Worm (Caenorhabditis elegans) whole organism, L1 larva: ENCODE data around the gene clp-2.
A peak's percentile ranks its signal among the peaks of the same experiment; 100 is the strongest.

Experiments
- C16A3.4 ChIP-seq: fragments of 150-350 bp; optimal IDR thresholded peaks from 2 replicates; lab custom pipeline; 2014; ENCODE audit warnings: missing biosample characterization, missing genetic modification characterization
- F16B12.6 ChIP-seq: fragments of 150-350 bp; optimal IDR thresholded peaks from 2 replicates; lab custom pipeline; 2014; ENCODE audit warnings: missing biosample characterization, missing genetic modification characterization
- ama-1 ChIP-seq: fragments of 150-350 bp; optimal IDR thresholded peaks from 2 replicates; lab custom pipeline; 2014
- blmp-1 ChIP-seq: fragments of 150-350 bp; optimal IDR thresholded peaks from 2 replicates; lab custom pipeline; 2014; ENCODE audit warnings: missing biosample characterization, missing genetic modification characterization
- ceh-63 ChIP-seq: fragments of 200-800 bp; sonication (Bioruptor generic); optimal IDR thresholded peaks from 2 replicates; lab custom pipeline; 2018; ENCODE audit warnings: mild to moderate bottlenecking, missing genetic modification characterization, missing compliant biosample characterization
- ceh-8 ChIP-seq: fragments of 200-800 bp; sonication (Bioruptor generic); optimal IDR thresholded peaks from 2 replicates; lab custom pipeline; 2018; ENCODE audit warnings: mild to moderate bottlenecking, missing genetic modification characterization, moderate library complexity, missing compliant biosample characterization
- ces-1 ChIP-seq: fragments of 150-350 bp; optimal IDR thresholded peaks from 2 replicates; lab custom pipeline; 2014; ENCODE audit warnings: missing biosample characterization, missing genetic modification reagents, missing genetic modification characterization
- dpl-1 ChIP-seq, 3 experiments: fragments of 150-350 bp in 2 of 3; sonication (generic microtip) in 1 of 3; optimal IDR thresholded peaks; 2 replicates each; lab custom pipeline; 2014 to 2017; ENCODE audit warnings: missing biosample characterization in 3 of 3, missing genetic modification characterization in 3 of 3, missing genetic modification reagents in 3 of 3
- dsc-1 ChIP-seq: sonication (generic microtip); optimal IDR thresholded peaks from 2 replicates; lab custom pipeline; 2016; ENCODE audit warnings: mild to moderate bottlenecking, missing genetic modification characterization, missing compliant biosample characterization
- efl-1 ChIP-seq, 4 experiments: fragments of 150-350 bp; optimal IDR thresholded peaks in 3 of 4; peaks in 1 of 4; 1 replicate in 1 of 4; 2 replicates in 3 of 4; lab custom pipeline; 2014; ENCODE audit warnings: missing biosample characterization in 2 of 4, missing genetic modification characterization in 2 of 4, missing genetic modification reagents in 2 of 4
- egl-13 ChIP-seq: sonication (generic microtip); optimal IDR thresholded peaks from 2 replicates; lab custom pipeline; 2016; ENCODE audit warnings: missing genotype, missing genetic modification reagents, missing genetic modification characterization, missing compliant biosample characterization
- egl-27 ChIP-seq, 2 experiments: fragments of 150-350 bp in 1 of 2; sonication (generic microtip); optimal IDR thresholded peaks; 3 replicates each; lab custom pipeline; 2017 to 2018; ENCODE audit warnings: missing biosample characterization in 2 of 2, missing genetic modification characterization in 2 of 2, missing genetic modification reagents in 2 of 2
- elt-3 ChIP-seq, 6 experiments: fragments of 150-350 bp in 1 of 6; sonication (generic microtip); optimal IDR thresholded peaks; 2 replicates each; lab custom pipeline; 2017 to 2018; ENCODE audit warnings: missing biosample characterization in 6 of 6, missing genetic modification characterization in 6 of 6, inconsistent platforms in 1 of 6
- fkh-10 ChIP-seq: sonication (generic microtip); optimal IDR thresholded peaks from 2 replicates; lab custom pipeline; 2017; ENCODE audit warnings: missing biosample characterization, missing genetic modification reagents, missing genetic modification characterization
- fkh-4 ChIP-seq: sonication (generic microtip); optimal IDR thresholded peaks from 2 replicates; lab custom pipeline; 2016; ENCODE audit warnings: missing compliant biosample characterization, missing genetic modification characterization, borderline replicate concordance
- fos-1 ChIP-seq: fragments of 150-350 bp; optimal IDR thresholded peaks from 2 replicates; lab custom pipeline; 2014; ENCODE audit warnings: missing biosample characterization, missing genetic modification characterization
- hlh-17 ChIP-seq: fragments of 200-800 bp; sonication (Bioruptor generic); optimal IDR thresholded peaks from 2 replicates; lab custom pipeline; 2018; ENCODE audit warnings: missing genetic modification characterization, mild to moderate bottlenecking, missing compliant biosample characterization, moderate library complexity, borderline replicate concordance
- hlh-4 ChIP-seq: sonication (generic microtip); optimal IDR thresholded peaks from 2 replicates; lab custom pipeline; 2016; ENCODE audit warnings: mild to moderate bottlenecking, missing genetic modification characterization, missing compliant biosample characterization
- hpl-2 ChIP-seq: fragments of 150-350 bp; optimal IDR thresholded peaks from 2 replicates; lab custom pipeline; 2014; ENCODE audit warnings: missing biosample characterization, missing genetic modification reagents, missing genetic modification characterization
- isw-1 ChIP-seq: fragments of 200-800 bp; sonication (Bioruptor generic); IDR thresholded peaks from 2 replicates; pipeline ENCODE4 v1.3.6; 2022; ENCODE audit warnings: missing genetic modification characterization, missing compliant biosample characterization
- jun-1 ChIP-seq: fragments of 150-350 bp; optimal IDR thresholded peaks from 2 replicates; lab custom pipeline; 2014; ENCODE audit warnings: missing biosample characterization, missing genetic modification reagents, missing genetic modification characterization
- lin-14 ChIP-seq: fragments of 200-800 bp; sonication (Bioruptor generic); optimal IDR thresholded peaks from 2 replicates; lab custom pipeline; 2018; ENCODE audit warnings: mild to moderate bottlenecking, missing genetic modification characterization, moderate library complexity, missing compliant biosample characterization
- lin-15B ChIP-seq: fragments of 150-350 bp; sonication (generic microtip); optimal IDR thresholded peaks from 3 replicates; lab custom pipeline; 2014; ENCODE audit warnings: missing biosample characterization, missing genetic modification characterization
- lin-35 ChIP-seq, 2 experiments: fragments of 150-350 bp; optimal IDR thresholded peaks; 2 replicates each; lab custom pipeline; 2014; ENCODE audit warnings: missing biosample characterization in 2 of 2, missing genetic modification characterization in 2 of 2, missing genetic modification reagents in 2 of 2
- lsy-2 ChIP-seq, 2 experiments: fragments of 150-350 bp; optimal IDR thresholded peaks; 2 replicates each; lab custom pipeline; 2014; ENCODE audit warnings: missing biosample characterization in 2 of 2, missing genetic modification characterization in 2 of 2
- mab-9 ChIP-seq: fragments of 200-800 bp; sonication (Bioruptor generic); IDR thresholded peaks from 2 replicates; pipeline ENCODE4 v1.3.6; 2022; ENCODE audit warnings: missing genetic modification reagents, missing genetic modification characterization, missing compliant biosample characterization
- mef-2 ChIP-seq: fragments of 150-350 bp; optimal IDR thresholded peaks from 2 replicates; lab custom pipeline; 2014; ENCODE audit warnings: missing biosample characterization, missing genetic modification characterization
- mep-1 ChIP-seq: fragments of 150-350 bp; optimal IDR thresholded peaks from 2 replicates; lab custom pipeline; 2014; ENCODE audit warnings: missing biosample characterization, missing genetic modification characterization
- nhr-20 ChIP-seq: sonication (generic microtip); optimal IDR thresholded peaks from 2 replicates; lab custom pipeline; 2016; ENCODE audit warnings: mild to moderate bottlenecking, missing genetic modification characterization, missing compliant biosample characterization
- nhr-237 ChIP-seq: fragments of 150-350 bp; optimal IDR thresholded peaks from 2 replicates; lab custom pipeline; 2014; ENCODE audit warnings: missing biosample characterization, missing genetic modification characterization
- nhr-28 ChIP-seq: fragments of 150-350 bp; optimal IDR thresholded peaks from 2 replicates; lab custom pipeline; 2014; ENCODE audit warnings: missing biosample characterization, missing genetic modification characterization
- nhr-47 ChIP-seq: sonication (generic microtip); optimal IDR thresholded peaks from 2 replicates; lab custom pipeline; 2016; ENCODE audit warnings: mild to moderate bottlenecking, missing genetic modification characterization, moderate library complexity, missing compliant biosample characterization
- nhr-71 ChIP-seq: sonication (generic microtip); optimal IDR thresholded peaks from 2 replicates; lab custom pipeline; 2016; ENCODE audit warnings: mild to moderate bottlenecking, missing genetic modification characterization, moderate library complexity, missing compliant biosample characterization
- nhr-76 ChIP-seq: sonication (generic microtip); optimal IDR thresholded peaks from 2 replicates; lab custom pipeline; 2017; ENCODE audit warnings: missing biosample characterization, missing genetic modification characterization
- nhr-77 ChIP-seq: fragments of 150-350 bp; optimal IDR thresholded peaks from 2 replicates; lab custom pipeline; 2014; ENCODE audit warnings: missing biosample characterization, missing genetic modification characterization
- nhr-85 ChIP-seq: sonication (generic microtip); peaks from one replicate; lab custom pipeline; 2016; ENCODE audit warnings: missing genetic modification characterization, inconsistent platforms, missing compliant biosample characterization
- rnt-1 ChIP-seq: sonication (generic microtip); optimal IDR thresholded peaks from 2 replicates; lab custom pipeline; 2016; ENCODE audit warnings: mild to moderate bottlenecking, missing genetic modification characterization, moderate library complexity, missing compliant biosample characterization
- snu-23 ChIP-seq: sonication (generic microtip); optimal IDR thresholded peaks from 2 replicates; lab custom pipeline; 2016; ENCODE audit warnings: missing genetic modification characterization, missing compliant biosample characterization
- swsn-7 ChIP-seq: sonication (generic microtip); optimal IDR thresholded peaks from 2 replicates; lab custom pipeline; 2016; ENCODE audit warnings: missing genetic modification characterization, missing compliant biosample characterization
- tbx-2 ChIP-seq: sonication (generic microtip); optimal IDR thresholded peaks from 2 replicates; lab custom pipeline; 2016; ENCODE audit warnings: missing genetic modification characterization, missing compliant biosample characterization
- tlp-1 ChIP-seq: fragments of 150-350 bp; optimal IDR thresholded peaks from 2 replicates; lab custom pipeline; 2014; ENCODE audit warnings: missing biosample characterization, missing genetic modification characterization
- unc-130 ChIP-seq: fragments of 150-350 bp; optimal IDR thresholded peaks from 2 replicates; lab custom pipeline; 2017; ENCODE audit warnings: missing biosample characterization, missing genetic modification characterization, inconsistent platforms
- unc-30 ChIP-seq: sonication (generic microtip); optimal IDR thresholded peaks from 2 replicates; lab custom pipeline; 2017; ENCODE audit warnings: missing biosample characterization, missing genetic modification characterization
- zag-1 ChIP-seq: fragments of 150-350 bp; optimal IDR thresholded peaks from 2 replicates; lab custom pipeline; 2014; ENCODE audit warnings: missing biosample characterization, missing genetic modification characterization
- ztf-11 ChIP-seq, 2 experiments: sonication (generic microtip); optimal IDR thresholded peaks; 2 replicates each; lab custom pipeline; 2016 to 2017; ENCODE audit warnings: missing genetic modification characterization in 2 of 2, missing biosample characterization in 1 of 2, missing compliant biosample characterization in 1 of 2

The clp-2 gene

ce11 chrIII:4731295-4731988 is 27.6 kb upstream of the clp-2 start, which contains the start of gene F17C8.3 (continued):
- TF ChIP-seq ceh-8 (no peak), unc-130 (tag; lab: Kevin White, UChicago) (peak; percentile 4), efl-1 (optimal IDR thresholded peaks at IDR 0.05; lab: Kevin White, UChicago) (peak in 1 of 2 experiments; percentile 30), efl-1 (GFP tag; optimal IDR thresholded peaks at IDR 0.05 in 1 of 2; lab: Kevin White, UChicago) (no peak)

ce11 chrIII:4723922-4724321 is 20.1 kb upstream of the clp-2 start:
- TF ChIP-seq mep-1 (tag; lab: Kevin White, UChicago) (peak; percentile 58), fos-1 (tag; lab: Kevin White, UChicago) (no peak), mef-2 (peak; percentile 26), efl-1 (optimal IDR thresholded peaks at IDR 0.05; lab: Kevin White, UChicago) (peak in 1 of 2 experiments; percentile 18), efl-1 (GFP tag; optimal IDR thresholded peaks at IDR 0.05 in 1 of 2; lab: Kevin White, UChicago) (peak in 1 of 2 experiments; percentile 14), unc-30 (tag; lab: Kevin White, UChicago) (no peak), lsy-2 (tag; optimal IDR thresholded peaks at IDR 0.05; lab: Kevin White, UChicago) (peak in 1 of 2 experiments; percentile 46), dsc-1 (tag; lab: Kevin White, UChicago) (peak; percentile 8), dpl-1 (GFP tag; optimal IDR thresholded peaks at IDR 0.05; lab: Kevin White, UChicago) (peak in 1 of 3 experiments; percentile 6), lin-35 (GFP tag; optimal IDR thresholded peaks at IDR 0.05; lab: Kevin White, UChicago) (peak in 1 of 2 experiments; percentile 18), lin-15B (no peak), lin-14 (GFP tag; lab: Kevin White, UChicago) (peak; percentile 69), nhr-71 (tag; lab: Kevin White, UChicago) (peak; percentile 50)

ce11 chrIII:4721750-4722149 is 17.9 kb upstream of the clp-2 start, which contains the start of gene acy-1:
Gene acy-1, plus strand, starts transcription at chrIII:4722095.
- TF ChIP-seq fkh-4 (no peak), C16A3.4 (tag; lab: Kevin White, UChicago) (peak; percentile 35), rnt-1 (peak; percentile 87), ceh-8 (peak; percentile 62), elt-3 (tag; optimal IDR thresholded peaks at IDR 0.05; lab: Kevin White, UChicago) (no peak), snu-23 (GFP tag; lab: Kevin White, UChicago) (peak; percentile 79), swsn-7 (peak; percentile 84), lin-35 (GFP tag; optimal IDR thresholded peaks at IDR 0.05; lab: Kevin White, UChicago) (peak; percentile 50 to 76), unc-130 (tag; lab: Kevin White, UChicago) (peak; percentile 34), ces-1 (no peak), ceh-63 (GFP tag; lab: Kevin White, UChicago) (no peak), nhr-77 (peak; percentile 69), nhr-47 (tag; lab: Kevin White, UChicago) (peak; percentile 79), jun-1 (peak; percentile 59), ztf-11 (tag; optimal IDR thresholded peaks at IDR 0.05; lab: Kevin White, UChicago) (peak in 1 of 2 experiments; percentile 13), nhr-28 (no peak), fos-1 (tag; lab: Kevin White, UChicago) (peak; percentile 62), hpl-2 (no peak), nhr-85 (tag; lab: Kevin White, UChicago) (peak; percentile 62), hlh-17 (GFP tag; lab: Kevin White, UChicago) (no peak), tbx-2 (tag; lab: Kevin White, UChicago) (peak; percentile 73), isw-1 (GFP tag; lab: Robert Waterston, UW) (peak; percentile 64), blmp-1 (peak; percentile 38), ama-1 (lab: Kevin White, UChicago) (no peak), zag-1 (peak; percentile 68), nhr-71 (tag; lab: Kevin White, UChicago) (peak; percentile 91), egl-27 (tag; optimal IDR thresholded peaks at IDR 0.05; lab: Kevin White, UChicago) (peak in 1 of 2 experiments; percentile 40), hlh-4 (tag; lab: Kevin White, UChicago) (no peak), nhr-237 (tag; lab: Kevin White, UChicago) (peak; percentile 46), F16B12.6 (tag; lab: Kevin White, UChicago) (peak; percentile 25), nhr-20 (tag; lab: Kevin White, UChicago) (peak; percentile 58), mef-2 (no peak), lin-14 (GFP tag; lab: Kevin White, UChicago) (peak; percentile 97), fkh-10 (GFP tag; lab: Kevin White, UChicago) (peak; percentile 81), egl-13 (tag; lab: Kevin White, UChicago) (peak; percentile 47), tlp-1 (tag; lab: Kevin White, UChicago) (no peak), dsc-1 (tag; lab: Kevin White, UChicago) (peak; percentile 71), nhr-76 (no peak), mab-9 (GFP tag; lab: Robert Waterston, UW) (peak; percentile 27; the same call in 1 of the 2 replicates), lin-15B (peak; percentile 48)
